Comparison of ENCODE assay signal across 1 worm cellular context in the genomic region with DNA sequence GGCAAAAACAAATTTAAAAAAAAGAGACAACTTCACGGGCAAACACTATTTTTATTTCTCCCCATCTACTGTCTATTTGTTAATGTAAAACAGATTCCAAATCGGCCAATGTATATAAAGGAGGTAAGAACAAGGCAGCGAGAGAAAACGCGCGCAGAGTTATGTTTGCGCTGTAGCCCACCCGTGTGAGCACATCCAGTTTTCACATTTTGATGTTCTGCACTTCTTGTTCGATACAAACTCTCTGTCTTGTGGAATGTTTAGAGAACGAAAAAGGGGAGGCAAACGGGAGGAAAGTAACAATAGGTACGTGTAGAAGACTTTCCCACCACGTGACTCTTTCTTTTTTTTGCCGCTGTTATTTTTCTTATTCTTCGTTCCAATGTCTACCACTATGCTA.
TF ChIP-seq lines count a peak whose summit lies in the region.

No protein-coding gene starts in this region.

TF ChIP-seq in whole organism, L1 larva, 84 proteins besides CTCF, POLR2A, EP300 and RAD21 (continued from another document):
- TF ChIP-seq nhr-84 (tag; optimal IDR thresholded peaks at IDR 0.05; lab: Kevin White, UChicago) (no peak), dsc-1 (tag; optimal IDR thresholded peaks at IDR 0.05; lab: Kevin White, UChicago) (no peak), mep-1 (tag; optimal IDR thresholded peaks at IDR 0.05; lab: Kevin White, UChicago) (no peak), hpl-2 (GFP tag; optimal IDR thresholded peaks at IDR 0.05; lab: Kevin White, UChicago) (no peak), nhr-47 (tag; optimal IDR thresholded peaks at IDR 0.05; lab: Kevin White, UChicago) (no peak), tbx-2 (tag; optimal IDR thresholded peaks at IDR 0.05; lab: Kevin White, UChicago) (peak; percentile 59), vab-15 (tag; optimal IDR thresholded peaks at IDR 0.05; lab: Kevin White, UChicago) (no peak), unc-86 (tag; optimal IDR thresholded peaks at IDR 0.05; lab: Kevin White, UChicago) (no peak), blmp-1 (tag; optimal IDR thresholded peaks at IDR 0.05; lab: Kevin White, UChicago) (no peak), unc-62 (GFP tag; optimal IDR thresholded peaks at IDR 0.05; lab: Kevin White, UChicago) (no peak), pax-3 (tag; optimal IDR thresholded peaks at IDR 0.05; lab: Kevin White, UChicago) (no peak), jun-1 (tag; optimal IDR thresholded peaks at IDR 0.05; lab: Kevin White, UChicago) (no peak), egl-27 (tag; optimal IDR thresholded peaks at IDR 0.05; lab: Kevin White, UChicago) (no peak), ztf-4 (tag; optimal IDR thresholded peaks at IDR 0.05; lab: Kevin White, UChicago) (no peak), pqm-1 (tag; optimal IDR thresholded peaks at IDR 0.05; lab: Kevin White, UChicago) (no peak), nhr-20 (tag; optimal IDR thresholded peaks at IDR 0.05; lab: Kevin White, UChicago) (peak; percentile 33), egl-13 (tag; optimal IDR thresholded peaks at IDR 0.05; lab: Kevin White, UChicago) (no peak)
